Worm (Caenorhabditis elegans) whole organism, L2 larva: ENCODE results near the gene F26H11.8.
A peak's percentile ranks its signal among the peaks of the same experiment; 100 is the strongest.

Source experiments
- C34F6.9 ChIP-seq: fragments of 150-350 bp; optimal IDR thresholded peaks from 2 replicates; lab custom pipeline; 2014; ENCODE audit warnings: missing biosample characterization, missing genetic modification characterization
- R02D3.7 ChIP-seq: fragments of 150-350 bp; optimal IDR thresholded peaks from 2 replicates; lab custom pipeline; 2014; ENCODE audit warnings: missing biosample characterization, missing genetic modification characterization
- Y55F3AM.14 ChIP-seq: fragments of 200-800 bp; sonication (Bioruptor generic); optimal IDR thresholded peaks from 2 replicates; lab custom pipeline; 2018; ENCODE audit warnings: mild to moderate bottlenecking, missing genetic modification characterization, missing compliant biosample characterization
- ZK546.5 ChIP-seq: sonication (generic microtip); optimal IDR thresholded peaks from 2 replicates; lab custom pipeline; 2017; ENCODE audit warnings: missing biosample characterization, missing genetic modification characterization
- aly-2 ChIP-seq: fragments of 150-350 bp; optimal IDR thresholded peaks from 2 replicates; lab custom pipeline; 2014; ENCODE audit warnings: missing biosample characterization, missing genetic modification characterization
- ama-1 ChIP-seq: fragments of 150-350 bp; optimal IDR thresholded peaks from 2 replicates; lab custom pipeline; 2018; ENCODE audit warnings: inconsistent platforms
- blmp-1 ChIP-seq: sonication (generic microtip); optimal IDR thresholded peaks from 2 replicates; lab custom pipeline; 2017; ENCODE audit warnings: missing genetic modification characterization, mild to moderate bottlenecking, missing compliant biosample characterization, antibody characterized with exemption, moderate library complexity; ENCODE audit not compliant: insufficient read depth
- ceh-82 ChIP-seq: fragments of 150-350 bp; optimal IDR thresholded peaks from 2 replicates; lab custom pipeline; 2014; ENCODE audit warnings: missing biosample characterization, missing genetic modification characterization
- crh-2 ChIP-seq: sonication (generic microtip); optimal IDR thresholded peaks from 2 replicates; lab custom pipeline; 2017; ENCODE audit warnings: missing biosample characterization, missing genetic modification characterization
- dmd-4 ChIP-seq: sonication (generic microtip); optimal IDR thresholded peaks from 2 replicates; lab custom pipeline; 2017; ENCODE audit warnings: missing biosample characterization, missing genetic modification characterization
- elt-1 ChIP-seq: fragments of 150-350 bp; optimal IDR thresholded peaks from 2 replicates; lab custom pipeline; 2014; ENCODE audit warnings: missing biosample characterization, missing genetic modification characterization
- elt-3 ChIP-seq: sonication (generic microtip); optimal IDR thresholded peaks from 2 replicates; lab custom pipeline; 2017; ENCODE audit warnings: missing biosample characterization, missing genetic modification characterization
- fos-1 ChIP-seq: fragments of 150-350 bp; optimal IDR thresholded peaks from 2 replicates; lab custom pipeline; 2014; ENCODE audit warnings: missing biosample characterization, missing genetic modification characterization
- lin-11 ChIP-seq: fragments of 150-350 bp; sonication (generic microtip); optimal IDR thresholded peaks from 2 replicates; lab custom pipeline; 2014; ENCODE audit warnings: missing biosample characterization, missing genetic modification characterization, inconsistent platforms, mixed read lengths
- lsy-2 ChIP-seq, 2 experiments: fragments of 150-350 bp in 1 of 2; sonication (generic microtip) in 1 of 2; optimal IDR thresholded peaks; 2 replicates each; lab custom pipeline; 2014 to 2017; ENCODE audit warnings: missing biosample characterization in 2 of 2, missing genetic modification characterization in 2 of 2
- mab-5 ChIP-seq: fragments of 150-350 bp; optimal IDR thresholded peaks from 2 replicates; lab custom pipeline; 2014; ENCODE audit warnings: missing biosample characterization, missing genetic modification characterization
- mdl-1 ChIP-seq, 2 experiments: fragments of 150-350 bp in 1 of 2; sonication (generic microtip) in 1 of 2; optimal IDR thresholded peaks; 2 replicates each; lab custom pipeline; 2017; ENCODE audit warnings: missing biosample characterization in 2 of 2, missing genetic modification characterization in 2 of 2
- nhr-10 ChIP-seq: sonication (generic microtip); optimal IDR thresholded peaks from 2 replicates; lab custom pipeline; 2017; ENCODE audit warnings: missing biosample characterization, missing genetic modification characterization
- nhr-11 ChIP-seq: fragments of 150-350 bp; optimal IDR thresholded peaks from 2 replicates; lab custom pipeline; 2014; ENCODE audit warnings: missing biosample characterization, missing genetic modification characterization
- nhr-12 ChIP-seq: fragments of 150-350 bp; optimal IDR thresholded peaks from 2 replicates; lab custom pipeline; 2014; ENCODE audit warnings: missing biosample characterization, missing genetic modification characterization
- nhr-129 ChIP-seq: fragments of 150-350 bp; optimal IDR thresholded peaks from 2 replicates; lab custom pipeline; 2014; ENCODE audit warnings: missing biosample characterization, missing genetic modification characterization
- nhr-21 ChIP-seq: fragments of 150-350 bp; optimal IDR thresholded peaks from 2 replicates; lab custom pipeline; 2014; ENCODE audit warnings: missing biosample characterization, missing genetic modification characterization
- nhr-237 ChIP-seq: fragments of 150-350 bp; optimal IDR thresholded peaks from 2 replicates; lab custom pipeline; 2014; ENCODE audit warnings: missing biosample characterization, missing genetic modification characterization
- nhr-25 ChIP-seq: fragments of 150-350 bp; sonication (generic microtip); optimal IDR thresholded peaks from 3 replicates; lab custom pipeline; 2014; ENCODE audit warnings: missing biosample characterization, missing genetic modification characterization
- nhr-6 ChIP-seq: fragments of 150-350 bp; optimal IDR thresholded peaks from 2 replicates; lab custom pipeline; 2014; ENCODE audit warnings: missing biosample characterization, missing genetic modification characterization
- nhr-77 ChIP-seq: fragments of 150-350 bp; optimal IDR thresholded peaks from 2 replicates; lab custom pipeline; 2014; ENCODE audit warnings: missing biosample characterization, missing genetic modification characterization
- sem-4 ChIP-seq: fragments of 150-350 bp; optimal IDR thresholded peaks from 2 replicates; lab custom pipeline; 2014; ENCODE audit warnings: missing biosample characterization, missing genetic modification reagents, missing genetic modification characterization
- skn-1 ChIP-seq: sonication (generic microtip); optimal IDR thresholded peaks from 2 replicates; lab custom pipeline; 2017; ENCODE audit warnings: missing biosample characterization, missing genetic modification characterization
- sma-3 ChIP-seq: sonication (generic microtip); optimal IDR thresholded peaks from 2 replicates; lab custom pipeline; 2016; ENCODE audit warnings: missing genetic modification reagents, missing genetic modification characterization, missing compliant biosample characterization
- sma-9 ChIP-seq, 2 experiments: fragments of 150-350 bp in 1 of 2; sonication (generic microtip) in 1 of 2; optimal IDR thresholded peaks; 2 replicates each; lab custom pipeline; 2014 to 2016; ENCODE audit warnings: missing genetic modification characterization in 2 of 2, mild to moderate bottlenecking in 1 of 2, missing biosample characterization in 1 of 2, missing compliant biosample characterization in 1 of 2, missing genetic modification reagents in 1 of 2, moderate library complexity in 1 of 2
- snpc-4 ChIP-seq: fragments of 150-350 bp; optimal IDR thresholded peaks from 2 replicates; lab custom pipeline; 2014; ENCODE audit warnings: missing biosample characterization, missing genetic modification characterization
- unc-39 ChIP-seq: fragments of 150-350 bp; optimal IDR thresholded peaks from 2 replicates; lab custom pipeline; 2014; ENCODE audit warnings: missing biosample characterization, missing genetic modification characterization
- unc-55 ChIP-seq: fragments of 150-350 bp; sonication (generic microtip); optimal IDR thresholded peaks from 3 replicates; lab custom pipeline; 2014; ENCODE audit warnings: missing biosample characterization, missing genetic modification reagents, missing genetic modification characterization
- unc-62 ChIP-seq: fragments of 150-350 bp; optimal IDR thresholded peaks from 2 replicates; lab custom pipeline; 2014; ENCODE audit warnings: missing biosample characterization, missing genetic modification reagents, missing genetic modification characterization
- zag-1 ChIP-seq: fragments of 150-350 bp; optimal IDR thresholded peaks from 2 replicates; lab custom pipeline; 2014; ENCODE audit warnings: missing biosample characterization, missing genetic modification characterization
- ztf-11 ChIP-seq: sonication (generic microtip); optimal IDR thresholded peaks from 2 replicates; lab custom pipeline; 2017; ENCODE audit warnings: missing biosample characterization, missing genetic modification characterization
- ztf-4 ChIP-seq: fragments of 150-350 bp; optimal IDR thresholded peaks from 2 replicates; lab custom pipeline; 2014; ENCODE audit warnings: missing biosample characterization, missing genetic modification characterization

The F26H11.8 gene

DNA sequence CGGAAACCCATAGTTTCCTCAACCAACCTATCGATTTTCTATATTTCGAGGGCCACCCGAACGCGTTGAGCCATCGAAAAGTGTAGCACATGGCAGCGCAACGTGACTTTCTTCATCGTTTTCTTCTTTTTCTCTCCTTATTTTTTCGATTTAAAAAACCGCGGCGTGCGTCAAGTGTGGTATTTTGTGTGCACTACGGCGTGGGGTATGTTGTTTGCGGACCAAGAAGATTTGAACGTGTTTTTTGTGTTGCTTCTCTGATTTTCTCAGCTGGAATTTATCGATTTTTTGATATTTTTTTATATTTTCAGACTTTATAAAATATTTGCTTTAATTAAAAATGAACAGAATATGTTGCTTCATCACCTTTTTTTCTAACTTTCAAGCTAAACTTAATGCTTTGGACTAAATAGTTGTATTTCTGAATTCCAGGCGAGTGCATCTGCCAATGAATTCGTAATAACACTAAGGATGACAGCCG is 30.3 kb upstream of the F26H11.8 start, which contains the start of the genes agl-1 and pfs-2 (continued):
- TF ChIP-seq elt-3 (tag; lab: Kevin White, UChicago) (no peak), nhr-21 (tag; lab: Kevin White, UChicago) (no peak), nhr-6 (tag; lab: Kevin White, UChicago) (no peak), nhr-237 (tag; lab: Kevin White, UChicago) (no peak), aly-2 (no peak), fos-1 (peak; percentile 31), snpc-4 (peak; percentile 48), nhr-12 (tag; lab: Kevin White, UChicago) (no peak), blmp-1 (tag; lab: Kevin White, UChicago) (peak; percentile 2), ama-1 (lab: Kevin White, UChicago) (peak; percentile 25), sma-3 (GFP tag; lab: Kevin White, UChicago) (peak; percentile 40)

DNA sequence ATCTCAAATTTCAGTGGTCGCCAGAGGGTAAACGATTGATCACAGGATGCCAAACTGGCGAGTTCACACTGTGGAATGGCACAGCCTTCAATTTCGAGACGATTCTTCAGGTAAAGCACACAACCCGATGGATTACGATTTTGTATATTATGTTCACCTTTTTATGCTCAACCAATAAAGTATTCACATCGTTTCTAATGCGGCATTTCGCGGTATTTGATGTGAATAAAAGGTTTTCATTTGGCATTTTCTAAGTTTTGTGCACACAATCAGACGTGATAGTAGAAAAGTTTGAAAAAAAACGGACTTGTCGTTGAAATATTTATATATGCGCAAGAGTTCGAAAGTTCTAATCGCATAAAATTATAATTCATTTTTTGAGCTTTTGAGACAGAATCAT is 29.3 kb upstream of the F26H11.8 start:
- no peak for TF ChIP-seq nhr-77 (tag; lab: Kevin White, UChicago)
- no peak for TF ChIP-seq nhr-237 (tag; lab: Kevin White, UChicago)
- no peak for TF ChIP-seq skn-1 (tag; lab: Kevin White, UChicago)
- no peak for TF ChIP-seq elt-1 (tag; lab: Kevin White, UChicago)
- no peak for TF ChIP-seq ZK546.5 (tag; lab: Kevin White, UChicago)
- TF ChIP-seq ceh-82 (tag; lab: Kevin White, UChicago), result no peak
- no peak for TF ChIP-seq R02D3.7 (tag; lab: Kevin White, UChicago)
- TF ChIP-seq C34F6.9 (tag; lab: Kevin White, UChicago), result no peak
- TF ChIP-seq elt-3 (tag; lab: Kevin White, UChicago), result no peak
- no peak for TF ChIP-seq unc-62 (GFP tag; lab: Kevin White, UChicago)
- no peak for TF ChIP-seq ztf-4 (tag; lab: Kevin White, UChicago)
- no peak for TF ChIP-seq fos-1
- TF ChIP-seq nhr-6 (tag; lab: Kevin White, UChicago), result no peak
- no peak for TF ChIP-seq dmd-4 (tag; lab: Kevin White, UChicago)
- TF ChIP-seq mab-5, result no peak
- no peak for TF ChIP-seq nhr-10 (tag; lab: Kevin White, UChicago)
- no peak for TF ChIP-seq nhr-25 (tag; lab: Kevin White, UChicago)
- TF ChIP-seq zag-1 (tag; lab: Kevin White, UChicago), result no peak

DNA sequence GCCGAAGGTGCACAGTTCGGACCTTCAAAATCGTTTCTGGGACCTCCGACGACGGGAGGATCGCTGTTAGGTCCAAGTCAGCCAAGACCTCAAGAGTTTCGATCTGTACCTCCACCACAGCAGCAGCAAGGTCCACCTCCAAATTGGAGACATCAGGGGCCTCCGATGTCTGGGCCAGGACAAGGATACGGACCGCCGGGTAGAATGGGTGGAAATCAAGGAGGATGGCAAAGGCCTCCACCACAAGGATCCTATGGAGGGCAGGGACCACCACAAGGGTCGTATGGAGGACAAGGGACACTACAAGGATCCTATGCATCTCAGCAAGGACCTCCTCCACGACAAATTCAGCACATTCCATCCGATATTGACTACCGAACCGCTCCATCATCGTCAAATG is 27.6 kb upstream of the F26H11.8 start:
- no peak for TF ChIP-seq dmd-4 (tag; lab: Kevin White, UChicago)

DNA sequence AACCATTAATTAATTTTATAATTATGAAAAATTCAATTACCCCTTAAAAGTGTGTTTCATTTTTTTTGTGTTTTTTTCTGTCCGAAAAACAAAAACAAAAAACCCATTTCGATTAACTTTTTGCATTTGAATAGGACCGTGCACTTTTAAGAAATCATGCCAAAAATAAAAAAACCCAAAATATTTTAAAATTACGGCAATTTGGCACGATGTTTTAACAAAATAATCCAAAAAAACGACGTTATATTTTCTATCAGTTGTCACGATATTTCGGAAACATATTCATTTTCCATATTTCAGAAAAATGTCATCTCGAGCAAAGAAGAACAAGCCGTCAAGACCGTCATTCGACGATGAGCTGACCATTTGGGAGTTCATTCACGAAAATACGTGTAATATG is 26.6 kb upstream of the F26H11.8 start, which contains the start of gene tebp-1:
tebp-1 (plus strand) TSS at position 301 of the 400 bp plus-strand sequence.
- TF ChIP-seq C34F6.9 (tag; lab: Kevin White, UChicago), result no peak
- TF ChIP-seq nhr-25 (tag; lab: Kevin White, UChicago), result no peak
- TF ChIP-seq nhr-129, result no peak
- TF ChIP-seq elt-3 (tag; lab: Kevin White, UChicago), result no peak
- TF ChIP-seq sma-9 (GFP tag; optimal IDR thresholded peaks at IDR 0.05; lab: Kevin White, UChicago), result no peak
- TF ChIP-seq sma-9 (tag; optimal IDR thresholded peaks at IDR 0.05; lab: Kevin White, UChicago), result no peak
- no peak for TF ChIP-seq skn-1 (tag; lab: Kevin White, UChicago)
- no peak for TF ChIP-seq unc-62 (GFP tag; lab: Kevin White, UChicago)
- no peak for TF ChIP-seq nhr-10 (tag; lab: Kevin White, UChicago)
- no peak for TF ChIP-seq Y55F3AM.14
- TF ChIP-seq ZK546.5 (tag; lab: Kevin White, UChicago), result no peak

DNA sequence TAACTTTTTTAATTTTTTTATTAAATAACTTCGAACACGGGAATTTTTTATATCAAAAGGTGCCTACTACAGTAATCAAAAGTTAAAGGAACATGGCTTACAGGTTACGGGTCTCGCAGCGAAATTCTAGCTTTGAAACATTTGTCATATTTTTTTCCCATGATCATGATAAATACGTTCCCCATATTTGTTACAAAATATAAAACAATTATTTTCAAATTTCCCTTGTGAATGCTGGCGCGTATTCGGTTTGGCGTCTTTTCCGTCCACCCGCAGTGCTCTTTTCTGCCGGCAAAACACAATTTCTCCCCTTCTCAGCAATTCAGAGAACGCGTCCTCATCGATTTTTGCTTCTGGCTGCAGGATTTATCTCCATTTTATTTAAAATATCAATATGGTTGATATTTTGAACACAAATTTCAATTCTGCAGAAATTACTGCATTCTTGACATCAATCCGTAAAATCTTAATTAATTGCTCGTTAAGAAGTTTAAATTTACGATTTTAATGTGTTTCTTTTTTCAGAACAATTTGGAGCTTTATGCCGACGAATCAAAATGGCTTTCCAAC is 23.0 kb upstream of the F26H11.8 start, which contains the start of gene imb-2:
imb-2 (plus strand) TSS at position 520 of the 570 bp plus-strand sequence.
- peak; percentile 66 for TF ChIP-seq lin-11 (tag; lab: Kevin White, UChicago)
- TF ChIP-seq sem-4 (tag; lab: Kevin White, UChicago), result no peak
- peak; percentile 18 for TF ChIP-seq fos-1
- TF ChIP-seq mab-5, result peak; percentile 43
- peak; percentile 60 for TF ChIP-seq crh-2
- no peak for TF ChIP-seq mdl-1 (tag; optimal IDR thresholded peaks at IDR 0.05; lab: Kevin White, UChicago)
- TF ChIP-seq zag-1 (tag; lab: Kevin White, UChicago), result peak; percentile 45
- peak; percentile 23 to 88 for TF ChIP-seq lsy-2 (tag; optimal IDR thresholded peaks at IDR 0.05; lab: Kevin White, UChicago)
- TF ChIP-seq unc-39, result no peak
- TF ChIP-seq ztf-4 (tag; lab: Kevin White, UChicago), result no peak
- peak; percentile 80 for TF ChIP-seq unc-55 (GFP tag; lab: Kevin White, UChicago)
- no peak for TF ChIP-seq nhr-237 (tag; lab: Kevin White, UChicago)
- TF ChIP-seq C34F6.9 (tag; lab: Kevin White, UChicago), result peak; percentile 68
- TF ChIP-seq Y55F3AM.14, result no peak
- TF ChIP-seq nhr-21 (tag; lab: Kevin White, UChicago), result no peak
- no peak for TF ChIP-seq ztf-11
- no peak for TF ChIP-seq nhr-11
- no peak for TF ChIP-seq R02D3.7 (tag; lab: Kevin White, UChicago)
- no peak for TF ChIP-seq aly-2
- TF ChIP-seq nhr-129, result peak; percentile 44
- peak; percentile 6 for TF ChIP-seq snpc-4
- TF ChIP-seq blmp-1 (tag; lab: Kevin White, UChicago), result no peak
- TF ChIP-seq, all 48 proteins: peak for 10
